Worm (Caenorhabditis elegans) whole organism, young adult: ENCODE measurements around the gene ugt-29.

ENCODE experiments used
- ZK185.1 ChIP-seq: sonication (generic microtip); optimal IDR thresholded peaks from 2 replicates; lab custom pipeline; 2016; ENCODE audit warnings: mild to moderate bottlenecking, missing genetic modification characterization, missing compliant biosample characterization; ENCODE audit not compliant: poor library complexity, severe bottlenecking
- him-1 ChIP-seq: sonication (generic microtip); optimal IDR thresholded peaks from 2 replicates; lab custom pipeline; 2016; ENCODE audit warnings: missing genotype, missing genetic modification reagents, missing genetic modification characterization, missing compliant biosample characterization
- lin-40 ChIP-seq: sonication (generic microtip); optimal IDR thresholded peaks from 2 replicates; lab custom pipeline; 2016; ENCODE audit warnings: missing genetic modification characterization, mild to moderate bottlenecking, missing compliant biosample characterization, missing genotype, missing genetic modification reagents
- madf-6 ChIP-seq: fragments of 200-800 bp; sonication (Bioruptor generic); IDR thresholded peaks from 2 replicates; pipeline ENCODE4 v1.3.6; 2022; ENCODE audit warnings: missing genetic modification reagents, missing genetic modification characterization, missing compliant biosample characterization
- nfya-2 ChIP-seq: fragments of 200-800 bp; sonication (Bioruptor generic); IDR thresholded peaks from 2 replicates; pipeline ENCODE4 v1.3.6; 2022; ENCODE audit warnings: missing genetic modification reagents, missing genetic modification characterization, missing compliant biosample characterization
- ztf-22 ChIP-seq: fragments of 200-800 bp; sonication (Bioruptor generic); optimal IDR thresholded peaks from 2 replicates; lab custom pipeline; 2018; ENCODE audit warnings: mild to moderate bottlenecking, missing genetic modification characterization, moderate library complexity, missing compliant biosample characterization
- ztf-26 ChIP-seq: sonication (generic microtip); optimal IDR thresholded peaks from 2 replicates; lab custom pipeline; 2017; ENCODE audit warnings: missing genetic modification characterization, missing compliant biosample characterization
- ztf-28 ChIP-seq: fragments of 200-800 bp; sonication (Bioruptor generic); IDR thresholded peaks from 2 replicates; pipeline ENCODE4 v1.3.6; 2022; ENCODE audit warnings: missing genetic modification reagents, missing genetic modification characterization, missing compliant biosample characterization

DNA sequence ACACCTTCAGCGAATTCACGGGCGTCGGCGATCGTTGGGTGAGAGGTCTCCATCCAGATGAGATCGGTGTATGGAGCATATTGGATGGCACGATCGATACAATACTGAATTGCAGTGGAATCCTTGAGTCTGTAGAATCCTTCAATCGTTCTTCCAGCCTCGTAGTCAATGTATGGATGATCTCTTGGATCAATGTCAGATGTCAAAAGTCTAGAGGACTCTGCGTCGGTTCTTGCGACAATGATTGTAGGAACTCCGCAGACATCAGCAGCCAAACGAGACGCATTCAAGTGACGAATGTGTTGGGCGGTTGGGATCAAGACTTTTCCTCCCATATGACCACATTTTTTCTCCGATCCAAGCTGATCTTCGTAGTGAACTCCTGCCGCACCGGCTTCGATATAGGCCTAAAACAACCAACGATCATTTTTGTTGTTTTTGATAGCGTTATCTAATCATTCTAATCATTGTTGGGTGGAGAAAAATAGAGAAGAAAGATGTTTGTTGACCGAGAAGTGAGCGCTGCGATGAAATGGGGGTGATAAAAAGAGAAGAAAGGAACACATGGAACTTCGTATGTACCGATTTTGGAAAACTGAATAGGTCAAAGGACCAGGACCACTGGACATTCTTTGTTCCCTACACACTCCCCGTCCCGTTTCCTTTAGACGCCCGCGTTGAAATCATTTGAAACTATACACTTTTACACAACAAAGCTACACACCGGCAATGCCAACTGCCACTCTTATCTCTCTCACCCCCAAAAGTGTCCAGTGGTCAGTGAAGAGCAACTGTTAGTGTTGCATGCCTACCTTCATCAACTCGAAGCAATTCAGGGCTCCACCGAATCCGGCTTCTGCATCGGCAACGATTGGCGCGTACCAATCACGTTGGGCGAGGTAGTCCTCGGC lies 27.4 kb upstream of the ugt-29 start:
- 0 out of 2 replicates have a peak, but pooled peaks have one; percentile 10 for TF ChIP-seq ztf-28
- no peak for TF ChIP-seq ztf-26 (tag; lab: Kevin White, UChicago)
- no peak for TF ChIP-seq him-1 (tag; lab: Kevin White, UChicago)
- TF ChIP-seq ZK185.1 (tag; lab: Kevin White, UChicago): no peak
- no peak for TF ChIP-seq lin-40 (tag; lab: Kevin White, UChicago)
- no peak for TF ChIP-seq madf-6 (GFP tag; lab: Robert Waterston, UW)
- TF ChIP-seq ztf-22 (GFP tag; lab: Kevin White, UChicago): no peak
- TF ChIP-seq nfya-2 (GFP tag; lab: Robert Waterston, UW): no peak
